Worm (Caenorhabditis elegans) whole organism, late embryonic: ENCODE measurements around the gene F59A7.11.

Experiments used
- C38D4.7 ChIP-seq: fragments of 200-800 bp; sonication (Bioruptor generic); optimal IDR thresholded peaks from 2 replicates; lab custom pipeline; 2018; ENCODE audit warnings: mild to moderate bottlenecking, missing genetic modification characterization, moderate library complexity, missing compliant biosample characterization
- K09A11.1 ChIP-seq: sonication (generic microtip); optimal IDR thresholded peaks from 2 replicates; lab custom pipeline; 2017; ENCODE audit warnings: antibody characterized with exemption, mild to moderate bottlenecking, missing genetic modification characterization, missing compliant biosample characterization; ENCODE audit not compliant: insufficient read depth
- T23F11.4 ChIP-seq: fragments of 200-800 bp; sonication (Bioruptor generic); optimal IDR thresholded peaks from 2 replicates; lab custom pipeline; 2018; ENCODE audit warnings: mild to moderate bottlenecking, missing genetic modification characterization, missing compliant biosample characterization
- Y22D7AL.16 ChIP-seq: sonication (generic microtip); optimal IDR thresholded peaks from 2 replicates; lab custom pipeline; 2016; ENCODE audit warnings: missing genetic modification characterization, missing compliant biosample characterization
- ceh-18 ChIP-seq: sonication (generic microtip); optimal IDR thresholded peaks from 2 replicates; lab custom pipeline; 2016; ENCODE audit warnings: missing genetic modification characterization, missing compliant biosample characterization
- ceh-22 ChIP-seq: sonication (generic microtip); optimal IDR thresholded peaks from 2 replicates; lab custom pipeline; 2017; ENCODE audit warnings: missing biosample characterization, missing genetic modification characterization
- ceh-24 ChIP-seq: sonication (generic microtip); optimal IDR thresholded peaks from 2 replicates; lab custom pipeline; 2016; ENCODE audit warnings: mild to moderate bottlenecking, missing genetic modification characterization, missing compliant biosample characterization
- ceh-30 ChIP-seq: fragments of 150-350 bp; optimal IDR thresholded peaks from 2 replicates; lab custom pipeline; 2014; ENCODE audit warnings: missing biosample characterization, missing genetic modification characterization
- ceh-31 ChIP-seq: sonication (generic microtip); optimal IDR thresholded peaks from 2 replicates; lab custom pipeline; 2016; ENCODE audit warnings: missing genetic modification characterization, missing compliant biosample characterization
- ceh-45 ChIP-seq: fragments of 200-800 bp; sonication (Bioruptor generic); IDR thresholded peaks from 2 replicates; pipeline ENCODE4 v1.3.6; 2022; ENCODE audit warnings: missing genetic modification reagents, missing genetic modification characterization, missing compliant biosample characterization
- ceh-48 ChIP-seq: sonication (generic microtip); optimal IDR thresholded peaks from 2 replicates; lab custom pipeline; 2016; ENCODE audit warnings: missing genetic modification characterization, inconsistent platforms, missing compliant biosample characterization
- ceh-6 ChIP-seq: fragments of 200-800 bp; sonication (Bioruptor generic); optimal IDR thresholded peaks from 2 replicates; lab custom pipeline; 2018; ENCODE audit warnings: mild to moderate bottlenecking, missing genetic modification characterization, missing compliant biosample characterization
- ceh-9 ChIP-seq: sonication (generic microtip); optimal IDR thresholded peaks from 2 replicates; lab custom pipeline; 2016; ENCODE audit warnings: mild to moderate bottlenecking, missing genetic modification characterization, inconsistent platforms, missing compliant biosample characterization
- dmd-4 ChIP-seq: sonication (generic microtip); optimal IDR thresholded peaks from 2 replicates; lab custom pipeline; 2016; ENCODE audit warnings: borderline replicate concordance, missing genetic modification characterization, missing compliant biosample characterization
- elt-2 ChIP-seq: sonication (generic microtip); optimal IDR thresholded peaks from 2 replicates; lab custom pipeline; 2016; ENCODE audit warnings: missing genetic modification reagents, missing genetic modification characterization, missing compliant biosample characterization
- elt-4 ChIP-seq: sonication (generic microtip); optimal IDR thresholded peaks from 2 replicates; lab custom pipeline; 2016; ENCODE audit warnings: missing genetic modification characterization, missing compliant biosample characterization
- ets-4 ChIP-seq: sonication (generic microtip); optimal IDR thresholded peaks from 2 replicates; lab custom pipeline; 2016; ENCODE audit warnings: missing genetic modification characterization, missing compliant biosample characterization
- eyg-1 ChIP-seq: sonication (generic microtip); optimal IDR thresholded peaks from 2 replicates; lab custom pipeline; 2016; ENCODE audit warnings: missing genotype, missing genetic modification characterization, missing compliant biosample characterization
- fkh-10 ChIP-seq: fragments of 150-350 bp; optimal IDR thresholded peaks from 2 replicates; lab custom pipeline; 2014; ENCODE audit warnings: missing biosample characterization, missing genetic modification reagents, missing genetic modification characterization
- fkh-6 ChIP-seq: sonication (generic microtip); optimal IDR thresholded peaks from 2 replicates; lab custom pipeline; 2016; ENCODE audit warnings: missing genetic modification characterization, missing compliant biosample characterization
- hlh-13 ChIP-seq: fragments of 200-800 bp; sonication (Bioruptor generic); optimal IDR thresholded peaks from 2 replicates; lab custom pipeline; 2018; ENCODE audit warnings: mild to moderate bottlenecking, missing genetic modification characterization, missing compliant biosample characterization
- hlh-15 ChIP-seq: sonication (generic microtip); optimal IDR thresholded peaks from 2 replicates; lab custom pipeline; 2016; ENCODE audit warnings: missing genetic modification characterization, missing compliant biosample characterization
- hlh-30 ChIP-seq: sonication (generic microtip); optimal IDR thresholded peaks from 2 replicates; lab custom pipeline; 2017; ENCODE audit warnings: antibody characterized with exemption, missing genetic modification characterization, missing compliant biosample characterization; ENCODE audit not compliant: insufficient read depth
- madf-2 ChIP-seq: sonication (generic microtip); optimal IDR thresholded peaks from 2 replicates; lab custom pipeline; 2017; ENCODE audit warnings: missing genetic modification characterization, missing compliant biosample characterization
- nhr-232 ChIP-seq: sonication (generic microtip); optimal IDR thresholded peaks from 2 replicates; lab custom pipeline; 2016; ENCODE audit warnings: missing genetic modification characterization, missing compliant biosample characterization
- npax-4 ChIP-seq: sonication (generic microtip); optimal IDR thresholded peaks from 2 replicates; lab custom pipeline; 2016; ENCODE audit warnings: missing genetic modification characterization, missing compliant biosample characterization
- pag-3 ChIP-seq: sonication (generic microtip); optimal IDR thresholded peaks from 2 replicates; lab custom pipeline; 2016; ENCODE audit warnings: missing compliant biosample characterization, missing genetic modification characterization, borderline replicate concordance
- pros-1 ChIP-seq: fragments of 150-350 bp; optimal IDR thresholded peaks from 2 replicates; lab custom pipeline; 2014; ENCODE audit warnings: missing biosample characterization, missing genetic modification reagents, missing genetic modification characterization
- sox-2 ChIP-seq: fragments of 200-800 bp; sonication (Bioruptor generic); IDR thresholded peaks from 2 replicates; pipeline ENCODE4 v1.3.6; 2022; ENCODE audit warnings: missing genetic modification reagents, missing genetic modification characterization, missing compliant biosample characterization
- sox-4 ChIP-seq: sonication (generic microtip); optimal IDR thresholded peaks from 2 replicates; lab custom pipeline; 2017; ENCODE audit warnings: mild to moderate bottlenecking, missing genetic modification characterization, inconsistent platforms, missing compliant biosample characterization
- syd-9 ChIP-seq: sonication (generic microtip); optimal IDR thresholded peaks from 2 replicates; lab custom pipeline; 2016; ENCODE audit warnings: mild to moderate bottlenecking, missing genetic modification characterization, moderate library complexity, missing compliant biosample characterization
- tbx-2 ChIP-seq: sonication (generic microtip); optimal IDR thresholded peaks from 2 replicates; lab custom pipeline; 2016; ENCODE audit warnings: missing genetic modification characterization, missing compliant biosample characterization
- tbx-7 ChIP-seq: sonication (generic microtip); optimal IDR thresholded peaks from 2 replicates; lab custom pipeline; 2016; ENCODE audit warnings: missing genotype, missing genetic modification characterization, missing compliant biosample characterization
- ttx-3 ChIP-seq: sonication (generic microtip); optimal IDR thresholded peaks from 2 replicates; lab custom pipeline; 2016; ENCODE audit warnings: missing genetic modification reagents, missing genetic modification characterization, missing compliant biosample characterization
- unc-55 ChIP-seq: sonication (generic microtip); optimal IDR thresholded peaks from 2 replicates; lab custom pipeline; 2017; ENCODE audit warnings: missing biosample characterization, missing genetic modification reagents, missing genetic modification characterization
- unc-86 ChIP-seq: sonication (generic microtip); optimal IDR thresholded peaks from 2 replicates; lab custom pipeline; 2016; ENCODE audit warnings: missing genetic modification characterization, missing compliant biosample characterization
- zip-5 ChIP-seq: sonication (generic microtip); optimal IDR thresholded peaks from 2 replicates; lab custom pipeline; 2016; ENCODE audit warnings: missing genetic modification characterization, missing compliant biosample characterization

The F59A7.11 gene

DNA sequence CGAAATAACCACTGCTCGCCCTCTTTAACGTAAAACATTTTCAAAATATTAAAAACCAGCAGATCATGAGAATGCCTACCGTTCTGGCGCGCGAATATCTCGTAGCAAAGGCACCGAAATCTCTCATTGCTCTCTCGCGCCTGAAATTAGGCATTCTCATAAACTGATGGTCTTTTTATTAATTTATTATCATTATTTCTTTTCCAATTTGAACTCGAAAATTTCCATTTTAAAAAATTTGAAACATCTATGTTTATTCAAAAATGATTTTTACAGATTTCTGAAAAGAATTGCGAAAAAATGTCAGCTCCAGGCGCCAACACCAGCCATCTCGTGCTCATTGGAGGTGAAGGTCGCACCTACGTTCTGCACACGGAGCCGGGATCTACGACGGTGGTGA, 16.2 kb upstream of the F59A7.11 start, which contains the start of gene F59A7.12:
Gene F59A7.12, plus strand, starts transcription at position 301 of the 400 bp plus-strand sequence.
- no peak for TF ChIP-seq sox-4 (tag; lab: Kevin White, UChicago)
- no peak for TF ChIP-seq pros-1 (tag; lab: Kevin White, UChicago)
- no peak for TF ChIP-seq nhr-232 (tag; lab: Kevin White, UChicago)
- no peak for TF ChIP-seq dmd-4 (tag; lab: Kevin White, UChicago)
- TF ChIP-seq hlh-30 (tag; lab: Kevin White, UChicago), result no peak
- TF ChIP-seq madf-2 (tag; lab: Kevin White, UChicago), result no peak
- no peak for TF ChIP-seq ceh-22 (tag; lab: Kevin White, UChicago)
- TF ChIP-seq ceh-48 (tag; lab: Kevin White, UChicago), result no peak
- no peak for TF ChIP-seq Y22D7AL.16 (tag; lab: Kevin White, UChicago)
- no peak for TF ChIP-seq zip-5 (tag; lab: Kevin White, UChicago)
- no peak for TF ChIP-seq unc-86
- no peak for TF ChIP-seq ceh-31 (tag; lab: Kevin White, UChicago)
- TF ChIP-seq elt-4 (tag; lab: Kevin White, UChicago), result no peak
- TF ChIP-seq, all 69 proteins: peak for 0

ce11 chrV:2027787-2028186, 14.1 kb upstream of the F59A7.11 start, which contains the start of gene srab-13:
TSS of gene srab-13 (minus strand) at chrV:2027887.
- TF ChIP-seq C38D4.7 (GFP tag; lab: Kevin White, UChicago), result no peak
- TF ChIP-seq pros-1 (tag; lab: Kevin White, UChicago), result no peak
- TF ChIP-seq zip-5 (tag; lab: Kevin White, UChicago), result no peak
- TF ChIP-seq ceh-31 (tag; lab: Kevin White, UChicago), result no peak
- no peak for TF ChIP-seq ceh-18 (tag; lab: Kevin White, UChicago)
- no peak for TF ChIP-seq sox-2
- TF ChIP-seq nhr-232 (tag; lab: Kevin White, UChicago), result no peak
- TF ChIP-seq ceh-9, result no peak
- TF ChIP-seq unc-55, result no peak
- no peak for TF ChIP-seq Y22D7AL.16 (tag; lab: Kevin White, UChicago)
- TF ChIP-seq hlh-15, result no peak
- TF ChIP-seq elt-2, result no peak
- TF ChIP-seq fkh-6, result no peak
- no peak for TF ChIP-seq ets-4
- no peak for TF ChIP-seq ceh-24 (tag; lab: Kevin White, UChicago)
- no peak for TF ChIP-seq eyg-1 (tag; lab: Kevin White, UChicago)
- no peak for TF ChIP-seq tbx-7

ce11 chrV:2022374-2022773, 8.7 kb upstream of the F59A7.11 start, which contains the start of gene F59A7.5:
TSS of gene F59A7.5 (plus strand) at chrV:2022674.
- TF ChIP-seq ceh-30 (tag; lab: Kevin White, UChicago), result no peak
- no peak for TF ChIP-seq ets-4
- TF ChIP-seq Y22D7AL.16 (tag; lab: Kevin White, UChicago), result no peak
- TF ChIP-seq eyg-1 (tag; lab: Kevin White, UChicago), result no peak
- TF ChIP-seq fkh-10, result no peak
- TF ChIP-seq T23F11.4, result no peak
- TF ChIP-seq pros-1 (tag; lab: Kevin White, UChicago), result no peak
- no peak for TF ChIP-seq unc-86

DNA sequence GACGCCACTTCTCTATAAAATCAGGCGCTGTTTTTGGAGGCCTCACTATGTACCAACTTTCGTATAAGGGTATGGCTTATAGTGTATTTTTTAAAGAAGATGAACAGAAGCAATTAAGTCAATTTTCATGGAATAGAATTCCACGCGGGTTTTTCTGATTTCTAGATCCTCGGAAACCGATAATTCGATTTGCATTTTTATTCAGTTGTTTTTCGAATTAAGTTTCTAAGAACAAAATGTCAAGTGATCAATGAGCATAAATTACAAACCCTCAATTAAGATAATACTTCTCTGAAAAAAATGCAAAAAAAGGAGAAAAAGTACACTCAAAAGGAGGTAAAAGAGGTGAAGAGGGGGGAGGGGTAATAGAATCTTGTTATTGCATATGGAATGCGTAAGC, 7.6 kb upstream of the F59A7.11 start:
- no peak for TF ChIP-seq ttx-3 (tag; lab: Kevin White, UChicago)
- TF ChIP-seq K09A11.1 (tag; lab: Kevin White, UChicago), result no peak
- TF ChIP-seq Y22D7AL.16 (tag; lab: Kevin White, UChicago), result no peak
- no peak for TF ChIP-seq ceh-6 (GFP tag; lab: Kevin White, UChicago)
- TF ChIP-seq pag-3 (tag; lab: Kevin White, UChicago), result no peak
- TF ChIP-seq ets-4, result no peak
- TF ChIP-seq tbx-2 (tag; lab: Kevin White, UChicago), result no peak
- TF ChIP-seq ceh-31 (tag; lab: Kevin White, UChicago), result no peak
- TF ChIP-seq zip-5 (tag; lab: Kevin White, UChicago), result no peak
- no peak for TF ChIP-seq ceh-24 (tag; lab: Kevin White, UChicago)
- no peak for TF ChIP-seq hlh-13 (GFP tag; lab: Kevin White, UChicago)
- TF ChIP-seq npax-4 (tag; lab: Kevin White, UChicago), result no peak
- no peak for TF ChIP-seq hlh-15
- TF ChIP-seq ceh-18 (tag; lab: Kevin White, UChicago), result no peak
- no peak for TF ChIP-seq ceh-45
- no peak for TF ChIP-seq syd-9 (tag; lab: Kevin White, UChicago)
- no peak for TF ChIP-seq unc-55
- TF ChIP-seq, all 69 proteins: peak for 0
